Worm (Caenorhabditis elegans): Measurements from ENCODE around the gene ptp-1.

ptp-1 gene

DNA sequence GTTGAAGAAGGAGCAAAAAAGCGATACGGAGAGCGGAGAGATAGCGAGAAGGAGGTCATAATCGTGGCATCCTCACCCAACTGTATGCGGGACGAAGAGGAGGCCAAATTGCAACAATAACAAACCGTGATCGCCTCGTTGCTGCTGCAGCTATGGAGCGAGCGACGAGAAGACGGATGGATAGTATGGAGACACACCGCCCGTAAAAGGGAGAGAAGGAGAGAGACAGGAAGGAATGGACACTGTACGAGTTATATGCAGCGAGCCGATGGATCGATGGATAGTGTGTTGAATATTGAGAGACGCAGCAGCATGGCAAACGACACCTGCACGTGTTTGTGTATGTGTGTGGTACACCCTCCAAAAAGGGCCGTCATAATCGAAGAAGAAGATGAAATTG lies 33.2 kb downstream of the ptp-1 start:
- TF ChIP-seq lin-14 (GFP tag; optimal IDR thresholded peaks at IDR 0.05) (peak; percentile 43), ztf-4 (tag; optimal IDR thresholded peaks at IDR 0.05) (no peak), ces-1 (GFP tag; optimal IDR thresholded peaks at IDR 0.05) (no peak), elt-3 (tag; optimal IDR thresholded peaks at IDR 0.05) (no peak), isw-1 (GFP tag; IDR thresholded peaks at IDR 0.05) (no peak), blmp-1 (tag; optimal IDR thresholded peaks at IDR 0.05) (peak; percentile 38), mep-1 (tag; optimal IDR thresholded peaks at IDR 0.05) (peak; percentile 48), snu-23 (GFP tag; optimal IDR thresholded peaks at IDR 0.05) (peak; percentile 30), nhr-71 (tag; optimal IDR thresholded peaks at IDR 0.05) (peak; percentile 6)

DNA sequence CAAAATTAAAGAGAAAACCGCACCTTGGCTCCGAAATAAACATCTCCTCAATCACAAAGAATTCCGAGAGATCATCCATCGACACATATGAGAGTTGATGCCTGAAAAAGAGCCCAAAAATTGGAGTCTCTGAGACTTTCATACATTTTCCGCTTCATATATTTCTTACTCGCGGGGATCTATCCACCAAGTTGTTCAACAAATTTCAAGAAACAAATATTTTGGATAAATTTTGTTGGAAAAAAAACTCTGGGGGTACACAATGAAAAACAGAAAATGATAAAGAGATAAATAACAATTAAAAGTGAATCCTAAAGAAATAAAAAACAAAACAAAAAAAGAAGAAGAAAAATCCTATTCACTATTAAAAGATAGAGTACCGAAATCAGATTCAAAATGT lies 36.5 kb downstream of the ptp-1 start, which contains the start of gene sel-8:
sel-8 (minus strand) TSS at position 101 of the 400 bp plus-strand sequence.
- TF ChIP-seq skn-1 (tag; optimal IDR thresholded peaks at IDR 0.05) (no peak), egl-13 (tag; optimal IDR thresholded peaks at IDR 0.05) (no peak), fkh-10 (GFP tag; optimal IDR thresholded peaks at IDR 0.05) (no peak), unc-130 (tag; optimal IDR thresholded peaks at IDR 0.05) (no peak), ces-1 (GFP tag; optimal IDR thresholded peaks at IDR 0.05) (no peak), hlh-4 (tag; optimal IDR thresholded peaks at IDR 0.05) (no peak), mef-2 (tag; optimal IDR thresholded peaks at IDR 0.05) (no peak)

DNA sequence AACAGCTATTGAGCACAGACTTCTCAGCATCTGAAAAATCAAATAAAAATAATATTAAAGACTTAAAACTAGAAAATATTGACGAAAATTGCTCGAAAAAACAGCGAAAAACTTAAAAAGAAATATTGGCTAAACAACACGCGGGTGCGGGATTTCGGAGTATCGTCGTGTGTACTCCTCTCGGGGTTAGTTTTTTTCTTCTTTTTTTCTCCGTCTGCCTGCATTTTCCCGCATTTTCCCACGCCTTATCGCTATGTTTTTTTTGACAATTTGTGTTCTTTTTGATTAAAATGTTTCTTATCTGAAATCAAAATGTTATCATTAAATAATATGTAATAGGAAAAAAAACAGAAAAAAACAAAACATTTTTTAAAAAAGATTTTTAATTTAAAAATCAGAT lies 39.8 kb downstream of the ptp-1 start, which contains the start of gene mrps-31:
mrps-31 (minus strand) TSS at position 36 of the 400 bp plus-strand sequence.
- no peak for TF ChIP-seq nhr-11 (tag; optimal IDR thresholded peaks at IDR 0.05)
- TF ChIP-seq rnt-1 (tag; optimal IDR thresholded peaks at IDR 0.05) = peak; percentile 37
- TF ChIP-seq fos-1 (tag; optimal IDR thresholded peaks at IDR 0.05) = no peak
- no peak for TF ChIP-seq egl-27 (tag; optimal IDR thresholded peaks at IDR 0.05)
- TF ChIP-seq C04F5.9 (tag; optimal IDR thresholded peaks at IDR 0.05) = no peak
- no peak for TF ChIP-seq ets-5 (GFP tag; IDR thresholded peaks at IDR 0.05)
- peak; percentile 52 for TF ChIP-seq swsn-7 (tag; optimal IDR thresholded peaks at IDR 0.05)
- TF ChIP-seq jun-1 (tag; optimal IDR thresholded peaks at IDR 0.05) = peak; percentile 24
- TF ChIP-seq blmp-1 (tag; optimal IDR thresholded peaks at IDR 0.05) = peak; percentile 1
- TF ChIP-seq ces-1 (GFP tag; optimal IDR thresholded peaks at IDR 0.05) = no peak
- no peak for TF ChIP-seq ceh-63 (GFP tag; optimal IDR thresholded peaks at IDR 0.05)
- TF ChIP-seq nhr-77 (tag; optimal IDR thresholded peaks at IDR 0.05) = peak; percentile 14
- TF ChIP-seq sptf-1 (tag; optimal IDR thresholded peaks at IDR 0.05) = no peak
- no peak for TF ChIP-seq fkh-10 (GFP tag; optimal IDR thresholded peaks at IDR 0.05)
- no peak for TF ChIP-seq mef-2 (tag; optimal IDR thresholded peaks at IDR 0.05)
- TF ChIP-seq mdl-1 (tag; optimal IDR thresholded peaks at IDR 0.05) = peak in 1 of 2 experiments; percentile 40
- no peak for TF ChIP-seq nhr-237 (tag; optimal IDR thresholded peaks at IDR 0.05)
- no peak for TF ChIP-seq alr-1 (tag; optimal IDR thresholded peaks at IDR 0.05; ENCODE audit: borderline replicate concordance)
- no peak for TF ChIP-seq unc-86 (tag; optimal IDR thresholded peaks at IDR 0.05)
- TF ChIP-seq C16A3.4 (tag; optimal IDR thresholded peaks at IDR 0.05) = peak; percentile 42
- TF ChIP-seq hlh-17 (GFP tag; optimal IDR thresholded peaks at IDR 0.05; ENCODE audit: borderline replicate concordance) = no peak
- TF ChIP-seq isw-1 (GFP tag; IDR thresholded peaks at IDR 0.05) = no peak
- TF ChIP-seq snu-23 (GFP tag; optimal IDR thresholded peaks at IDR 0.05) = peak; percentile 79
- no peak for TF ChIP-seq hlh-4 (tag; optimal IDR thresholded peaks at IDR 0.05)
- TF ChIP-seq pax-3 (tag; optimal IDR thresholded peaks at IDR 0.05) = no peak
- no peak for TF ChIP-seq skn-1 (tag; optimal IDR thresholded peaks at IDR 0.05)
- TF ChIP-seq lsy-2 (tag; optimal IDR thresholded peaks at IDR 0.05) = peak; percentile 59 to 69
- peak; percentile 51 for TF ChIP-seq nhr-20 (tag; optimal IDR thresholded peaks at IDR 0.05)
- TF ChIP-seq irx-1 (tag; optimal IDR thresholded peaks at IDR 0.05) = no peak
- TF ChIP-seq fkh-4 (tag; optimal IDR thresholded peaks at IDR 0.05; ENCODE audit: borderline replicate concordance) = no peak
- peak; percentile 59 for TF ChIP-seq xbp-1 (tag; optimal IDR thresholded peaks at IDR 0.05)
- no peak for TF ChIP-seq Y116A8C.19 (tag; optimal IDR thresholded peaks at IDR 0.05; ENCODE audit: borderline replicate concordance)
- peak; percentile 21; the same call in 1 of the 2 replicates for TF ChIP-seq nhr-19 (GFP tag; conservative IDR thresholded peaks at IDR 0.05)
- no peak for TF ChIP-seq ztf-4 (tag; optimal IDR thresholded peaks at IDR 0.05)
- TF ChIP-seq nhr-90 (tag; optimal IDR thresholded peaks at IDR 0.05; ENCODE audit: poor library complexity) = peak; percentile 64
- peak; percentile 4 for TF ChIP-seq lin-13 (GFP tag; optimal IDR thresholded peaks at IDR 0.05)
- no peak for TF ChIP-seq sox-4 (tag; optimal IDR thresholded peaks at IDR 0.05)
- peak; percentile 34 for TF ChIP-seq dsc-1 (tag; optimal IDR thresholded peaks at IDR 0.05)
- peak in 1 of 6 experiments; percentile 32 for TF ChIP-seq elt-3 (tag; optimal IDR thresholded peaks at IDR 0.05)
- TF ChIP-seq zag-1 (tag; optimal IDR thresholded peaks at IDR 0.05) = no peak
- TF ChIP-seq aly-2 (tag; optimal IDR thresholded peaks at IDR 0.05) = no peak
- no peak for TF ChIP-seq ceh-90 (tag; optimal IDR thresholded peaks at IDR 0.05)
- no peak for TF ChIP-seq nhr-84 (tag; optimal IDR thresholded peaks at IDR 0.05)

Measured in whole organism, L1 larva.